Worm (Caenorhabditis elegans) whole organism, L4/young adult: ENCODE measurements around the gene mtm-6.

Experiments used
- W03F9.2 ChIP-seq: fragments of 150-350 bp; optimal IDR thresholded peaks from 2 replicates; lab custom pipeline; 2014; ENCODE audit warnings: missing biosample characterization, missing genetic modification characterization
- dao-5 ChIP-seq: sonication (generic microtip); optimal IDR thresholded peaks from 2 replicates; lab custom pipeline; 2016; ENCODE audit warnings: missing genotype, missing genetic modification characterization, moderate library complexity, missing compliant biosample characterization
- him-1 ChIP-seq: sonication (generic microtip); optimal IDR thresholded peaks from 2 replicates; lab custom pipeline; 2016; ENCODE audit warnings: missing genotype, missing genetic modification reagents, missing genetic modification characterization, missing compliant biosample characterization

ce11 chrIII:13388621-13389020, 41.7 kb downstream of the mtm-6 start:
- TF ChIP-seq W03F9.2, result no peak
- no peak for TF ChIP-seq him-1 (tag; lab: Kevin White, UChicago)
- no peak for TF ChIP-seq dao-5 (tag; lab: Kevin White, UChicago)
